Worm (Caenorhabditis elegans): ENCODE data around the gene clik-2.
A peak's percentile ranks its signal among the peaks of the same experiment; 100 is the strongest.

clik-2 gene

ce11 chrX:7679835-7680234 is 9.2 kb downstream of the clik-2 start:
- TF ChIP-seq unc-42 (tag; optimal IDR thresholded peaks at IDR 0.05) (peak; percentile 94), ahr-1 (tag; optimal IDR thresholded peaks at IDR 0.05) (no peak)

- TF ChIP-seq K02D7.2 (tag; optimal IDR thresholded peaks at IDR 0.05) (no peak), ceh-34 (tag; optimal IDR thresholded peaks at IDR 0.05) (peak; percentile 1), hlh-30 (tag; optimal IDR thresholded peaks at IDR 0.05; ENCODE audit: insufficient read depth) (no peak), C08G9.2 (tag; optimal IDR thresholded peaks at IDR 0.05) (no peak), ceh-2 (tag; optimal IDR thresholded peaks at IDR 0.05) (no peak), sox-4 (tag; optimal IDR thresholded peaks at IDR 0.05) (no peak), nfya-1 (tag; optimal IDR thresholded peaks at IDR 0.05) (peak; percentile 10), gmeb-2 (tag; optimal IDR thresholded peaks at IDR 0.05) (no peak), K09A11.1 (tag; optimal IDR thresholded peaks at IDR 0.05; ENCODE audit: insufficient read depth) (no peak), ama-1 (optimal IDR thresholded peaks at IDR 0.05) (no peak), tbx-2 (tag; optimal IDR thresholded peaks at IDR 0.05) (no peak), unc-3 (GFP tag; conservative IDR thresholded peaks at IDR 0.05) (no peak), unc-3 (tag; optimal IDR thresholded peaks at IDR 0.05) (peak; percentile 10), lin-11 (tag; optimal IDR thresholded peaks at IDR 0.05) (no peak), pha-2 (tag; optimal IDR thresholded peaks at IDR 0.05) (no peak), unc-42 (tag; optimal IDR thresholded peaks at IDR 0.05) (peak; percentile 17), unc-86 (tag; optimal IDR thresholded peaks at IDR 0.05) (no peak), ceh-9 (tag; optimal IDR thresholded peaks at IDR 0.05) (no peak)
Observed at ce11 chrX:7678437-7679139, 10.4 kb downstream of the clik-2 start.

- TF ChIP-seq hlh-30 (tag; optimal IDR thresholded peaks at IDR 0.05; ENCODE audit: insufficient read depth) = no peak
- no peak for TF ChIP-seq dve-1 (tag; optimal IDR thresholded peaks at IDR 0.05)
- no peak for TF ChIP-seq odd-2 (tag; optimal IDR thresholded peaks at IDR 0.05)
- no peak for TF ChIP-seq pqm-1 (tag; optimal IDR thresholded peaks at IDR 0.05)
Observed at ce11 chrX:7674871-7675270, 14.1 kb downstream of the clik-2 start.

ce11 chrX:7672693-7673092 is 16.3 kb downstream of the clik-2 start, which contains the start of gene F27D9.2:
Gene F27D9.2 (plus strand): TSS chrX:7672993.
- TF ChIP-seq pha-2 (tag; optimal IDR thresholded peaks at IDR 0.05) (no peak), dve-1 (tag; optimal IDR thresholded peaks at IDR 0.05) (no peak), pax-1 (tag; optimal IDR thresholded peaks at IDR 0.05) (no peak), pat-9 (tag; optimal IDR thresholded peaks at IDR 0.05) (no peak), Y22D7AL.16 (tag; optimal IDR thresholded peaks at IDR 0.05) (no peak), hlh-15 (tag; optimal IDR thresholded peaks at IDR 0.05) (no peak), ceh-31 (tag; optimal IDR thresholded peaks at IDR 0.05) (no peak), unc-86 (tag; optimal IDR thresholded peaks at IDR 0.05) (no peak), ceh-6 (GFP tag; optimal IDR thresholded peaks at IDR 0.05) (no peak), ceh-24 (tag; optimal IDR thresholded peaks at IDR 0.05) (no peak), eyg-1 (tag; optimal IDR thresholded peaks at IDR 0.05) (no peak)

- TF ChIP-seq gmeb-2 (tag; optimal IDR thresholded peaks at IDR 0.05) (no peak), F13H6.1 (tag; optimal IDR thresholded peaks at IDR 0.05) (no peak), mec-3 (tag; optimal IDR thresholded peaks at IDR 0.05; ENCODE audit: borderline replicate concordance) (no peak), rnt-1 (tag; optimal IDR thresholded peaks at IDR 0.05) (no peak), hlh-15 (tag; optimal IDR thresholded peaks at IDR 0.05) (no peak), ceh-30 (tag; optimal IDR thresholded peaks at IDR 0.05) (no peak), madf-2 (tag; optimal IDR thresholded peaks at IDR 0.05) (no peak), unc-42 (tag; optimal IDR thresholded peaks at IDR 0.05) (no peak), lin-11 (tag; optimal IDR thresholded peaks at IDR 0.05) (no peak)
Observed at ce11 chrX:7670655-7671054, 18.4 kb downstream of the clik-2 start, which contains the start of gene F27D9.7. Gene F27D9.7 (minus strand): TSS chrX:7670755.
